Worm (Caenorhabditis elegans): ENCODE results near the gene fipr-15.

Gene fipr-15

DNA sequence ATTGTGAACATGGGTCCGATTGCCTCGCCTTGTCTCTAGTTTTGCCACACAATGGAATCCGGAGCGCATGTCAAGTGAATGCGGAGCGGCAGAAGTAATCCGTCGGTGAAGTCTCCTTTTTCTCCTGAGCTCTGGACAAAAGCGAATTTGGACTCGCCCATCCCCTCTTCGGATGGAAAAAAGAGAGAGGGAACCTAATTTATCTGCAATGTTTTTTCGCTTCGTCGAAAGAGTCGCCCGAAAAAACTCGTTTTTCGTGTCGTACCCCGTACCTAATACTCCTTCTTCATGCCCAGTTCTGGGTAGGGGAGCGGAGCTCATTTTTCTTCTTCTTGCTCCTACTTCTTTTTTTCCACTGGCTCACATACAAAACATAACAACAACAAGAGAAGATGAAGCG, 10.2 kb upstream of the fipr-15 start:
- TF ChIP-seq ccch-3 (GFP tag; optimal IDR thresholded peaks at IDR 0.05) (no peak), ztf-28 (GFP tag; IDR thresholded peaks at IDR 0.05) (no peak), K12H6.12 (tag; optimal IDR thresholded peaks at IDR 0.05) (no peak), ceh-40 (GFP tag; IDR thresholded peaks at IDR 0.05) (no peak), B0035.1 (tag; optimal IDR thresholded peaks at IDR 0.05) (no peak), bed-1 (GFP tag; IDR thresholded peaks at IDR 0.05) (no peak), attf-3 (GFP tag; conservative IDR thresholded peaks at IDR 0.05) (no peak), efl-1 (GFP tag; optimal IDR thresholded peaks at IDR 0.05) (no peak), F57A8.1 (GFP tag; optimal IDR thresholded peaks at IDR 0.05) (no peak), Y95B8A.8 (GFP tag; IDR thresholded peaks at IDR 0.05) (no peak), chd-7 (tag; optimal IDR thresholded peaks at IDR 0.05) (no peak), egl-18 (GFP tag; IDR thresholded peaks at IDR 0.05) (no peak)

DNA sequence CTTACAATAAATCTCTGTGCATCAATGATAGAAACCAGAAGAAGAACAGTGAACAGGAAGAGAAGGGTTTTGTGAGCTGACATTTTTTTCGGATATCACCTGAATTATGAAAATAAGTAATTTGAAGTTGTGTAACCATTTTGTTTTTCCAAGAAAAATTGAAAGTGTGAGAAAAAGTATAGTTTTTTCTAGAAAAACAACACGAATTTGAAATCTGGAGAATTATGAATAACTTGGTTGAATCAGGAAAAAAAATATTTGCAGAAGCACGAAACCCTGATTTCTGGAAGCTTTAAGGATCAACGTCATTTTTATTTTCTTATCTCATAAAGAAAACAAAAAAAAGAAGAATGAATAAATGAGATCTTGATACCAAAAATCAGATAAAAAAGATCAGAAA, 5.8 kb upstream of the fipr-15 start, which contains the start of gene F13E9.12:
Gene F13E9.12 (minus strand): TSS at position 101 of the 400 bp plus-strand sequence.
- TF ChIP-seq ztf-28 (GFP tag; IDR thresholded peaks at IDR 0.05) (no peak), ztf-25 (GFP tag; IDR thresholded peaks at IDR 0.05) (no peak), C06A6.2 (GFP tag; conservative IDR thresholded peaks at IDR 0.05) (no peak), ztf-18 (tag; optimal IDR thresholded peaks at IDR 0.05) (no peak), rpc-1 (optimal IDR thresholded peaks at IDR 0.05) (no peak), rpc-1 (tag; optimal IDR thresholded peaks at IDR 0.05) (no peak), tlf-1 (GFP tag; optimal IDR thresholded peaks at IDR 0.05) (no peak), dpl-1 (GFP tag; optimal IDR thresholded peaks at IDR 0.05) (no peak), T26A5.8 (tag; optimal IDR thresholded peaks at IDR 0.05) (no peak)

DNA sequence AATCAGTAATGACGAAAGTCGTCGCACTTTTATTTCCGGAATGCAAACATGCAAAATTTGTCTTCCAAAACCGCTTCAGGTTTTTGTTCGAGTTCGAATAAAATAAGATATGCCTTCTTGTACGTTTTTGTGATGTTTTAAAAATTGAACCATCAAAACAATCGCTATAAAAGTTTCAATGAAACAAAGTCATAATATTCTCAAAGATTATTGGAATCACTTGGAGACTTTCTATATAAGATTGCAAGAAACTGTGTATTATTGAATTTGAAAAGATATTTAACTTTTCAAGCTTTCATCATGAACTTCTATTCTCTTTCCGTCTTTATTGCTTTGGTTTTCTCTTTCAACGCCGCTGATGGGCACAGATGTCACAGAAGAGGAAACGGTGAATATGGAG, 3.5 kb upstream of the fipr-15 start, which contains the start of gene fipr-14:
Gene fipr-14 (plus strand): TSS at position 301 of the 400 bp plus-strand sequence.
- no peak for TF ChIP-seq die-1 (tag; optimal IDR thresholded peaks at IDR 0.05)
- no peak for TF ChIP-seq egl-44 (GFP tag; IDR thresholded peaks at IDR 0.05)
- no peak for TF ChIP-seq Y67H2A.10 (GFP tag; conservative IDR thresholded peaks at IDR 0.05)

DNA sequence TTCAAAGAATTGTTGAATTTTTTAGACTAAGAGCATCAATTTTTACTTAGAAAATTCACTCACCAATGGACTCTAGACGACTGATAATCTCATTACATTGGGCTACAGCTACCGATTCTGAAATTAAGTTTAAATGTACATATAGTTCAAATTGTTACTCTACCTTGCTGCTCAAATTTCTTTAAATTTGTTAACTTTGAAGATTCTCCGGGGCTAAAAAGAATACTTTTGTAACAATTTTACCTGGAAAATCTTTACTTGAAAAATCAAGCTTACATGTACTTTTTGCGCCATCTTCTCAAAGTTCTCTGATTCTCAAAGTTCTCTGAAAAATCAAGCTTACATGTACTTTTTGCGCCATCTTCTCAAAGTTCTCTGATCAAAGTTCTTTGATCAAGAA, 822 bp upstream of the fipr-15 start, which contains the start of gene sdz-13:
Gene sdz-13 (minus strand): TSS at position 101 of the 400 bp plus-strand sequence.
- TF ChIP-seq ama-1 (optimal IDR thresholded peaks at IDR 0.05) (no peak), ama-1 (GFP tag; optimal IDR thresholded peaks at IDR 0.05) (no peak), mel-28 (tag; optimal IDR thresholded peaks at IDR 0.05; ENCODE audit: borderline replicate concordance) (no peak), C06A6.2 (GFP tag; conservative IDR thresholded peaks at IDR 0.05) (no peak), T26A5.8 (tag; optimal IDR thresholded peaks at IDR 0.05) (no peak), lsl-1 (GFP tag; optimal IDR thresholded peaks at IDR 0.05) (no peak), hlh-26 (GFP tag; conservative IDR thresholded peaks at IDR 0.05) (no peak), nfyb-1 (GFP tag; IDR thresholded peaks at IDR 0.05) (no peak), snpc-3.4 (tag; optimal IDR thresholded peaks at IDR 0.05) (no peak), cebp-2 (GFP tag; IDR thresholded peaks at IDR 0.05) (no peak), ztf-22 (GFP tag; optimal IDR thresholded peaks at IDR 0.05) (no peak), hmg-20 (GFP tag; IDR thresholded peaks at IDR 0.05) (no peak)

- TF ChIP-seq ztf-6 (GFP tag; IDR thresholded peaks at IDR 0.05) (no peak), egl-18 (GFP tag; IDR thresholded peaks at IDR 0.05) (no peak), sptf-2 (GFP tag; optimal IDR thresholded peaks at IDR 0.05) (no peak), sea-2 (GFP tag; IDR thresholded peaks at IDR 0.05) (no peak), aptf-3 (GFP tag; IDR thresholded peaks at IDR 0.05) (no peak), lin-54 (GFP tag; optimal IDR thresholded peaks at IDR 0.05) (no peak), nfya-2 (GFP tag; IDR thresholded peaks at IDR 0.05) (no peak), egrh-3 (GFP tag; IDR thresholded peaks at IDR 0.05) (no peak), ekl-4 (GFP tag; IDR thresholded peaks at IDR 0.05) (no peak)
These were observed 866 bp downstream of the fipr-15 start, which contains the start of gene F13E9.13 for ce11 chrIV:10881230-10881629. Gene F13E9.13 (plus strand): TSS chrIV:10881546.
